Worm (Caenorhabditis elegans) whole organism, mixed stage, embryonic: ENCODE results near the gene sul-1.

Experiments
- M03D4.4 ChIP-seq: sonication (generic microtip); optimal IDR thresholded peaks from 2 replicates; lab custom pipeline; 2017; ENCODE audit warnings: mild to moderate bottlenecking, missing genetic modification characterization, missing compliant biosample characterization
- blmp-1 ChIP-seq: fragments of 150-350 bp; optimal IDR thresholded peaks from 2 replicates; lab custom pipeline; 2014; ENCODE audit warnings: missing biosample characterization, missing genetic modification characterization
- ceh-39 ChIP-seq: fragments of 150-350 bp; optimal IDR thresholded peaks from 2 replicates; lab custom pipeline; 2014; ENCODE audit warnings: missing biosample characterization, missing genetic modification characterization
- ceh-43 ChIP-seq: fragments of 200-800 bp; sonication (Bioruptor generic); optimal IDR thresholded peaks from 2 replicates; lab custom pipeline; 2018; ENCODE audit warnings: mild to moderate bottlenecking, missing genetic modification characterization, moderate library complexity, missing compliant biosample characterization
- ceh-83 ChIP-seq: fragments of 200-800 bp; sonication (Bioruptor generic); optimal IDR thresholded peaks from 2 replicates; lab custom pipeline; 2018; ENCODE audit warnings: mild to moderate bottlenecking, missing genetic modification characterization, missing compliant biosample characterization
- ces-1 ChIP-seq: fragments of 150-350 bp; optimal IDR thresholded peaks from 2 replicates; lab custom pipeline; 2014; ENCODE audit warnings: missing biosample characterization, missing genetic modification reagents, missing genetic modification characterization
- cnd-1 ChIP-seq: fragments of 200-800 bp; sonication (Bioruptor generic); optimal IDR thresholded peaks from 2 replicates; lab custom pipeline; 2018; ENCODE audit warnings: mild to moderate bottlenecking, missing genetic modification characterization, missing compliant biosample characterization
- drap-1 ChIP-seq: fragments of 200-800 bp; sonication (Bioruptor generic); optimal IDR thresholded peaks from 3 replicates; lab custom pipeline; 2018; ENCODE audit warnings: mild to moderate bottlenecking, missing genetic modification characterization, missing compliant biosample characterization
- elt-1 ChIP-seq: sonication (generic microtip); optimal IDR thresholded peaks from 2 replicates; lab custom pipeline; 2017; ENCODE audit warnings: missing genetic modification characterization, mild to moderate bottlenecking, missing compliant biosample characterization, antibody characterized with exemption, moderate library complexity, borderline replicate concordance; ENCODE audit not compliant: insufficient read depth
- elt-3 ChIP-seq: fragments of 150-350 bp; optimal IDR thresholded peaks from 2 replicates; lab custom pipeline; 2014; ENCODE audit warnings: missing biosample characterization, missing genetic modification characterization
- flh-1 ChIP-seq: fragments of 200-800 bp; sonication (Bioruptor generic); optimal IDR thresholded peaks from 2 replicates; lab custom pipeline; 2018; ENCODE audit warnings: mild to moderate bottlenecking, missing genetic modification characterization, moderate library complexity, missing compliant biosample characterization
- ham-2 ChIP-seq: fragments of 200-800 bp; sonication (Bioruptor generic); optimal IDR thresholded peaks from 2 replicates; lab custom pipeline; 2018; ENCODE audit warnings: mild to moderate bottlenecking, missing genetic modification characterization, missing compliant biosample characterization
- hlh-1 ChIP-seq: fragments of 150-350 bp; optimal IDR thresholded peaks from 2 replicates; lab custom pipeline; 2014; ENCODE audit warnings: missing biosample characterization, missing genetic modification reagents, missing genetic modification characterization
- lsy-2 ChIP-seq: fragments of 150-350 bp; optimal IDR thresholded peaks from 2 replicates; lab custom pipeline; 2014; ENCODE audit warnings: missing biosample characterization, missing genetic modification characterization
- mab-5 ChIP-seq: fragments of 150-350 bp; optimal IDR thresholded peaks from 2 replicates; lab custom pipeline; 2014; ENCODE audit warnings: missing biosample characterization, missing genetic modification characterization
- mep-1 ChIP-seq: fragments of 150-350 bp; optimal IDR thresholded peaks from 2 replicates; lab custom pipeline; 2017; ENCODE audit warnings: missing biosample characterization, missing genetic modification reagents, missing genetic modification characterization, inconsistent platforms
- nhr-12 ChIP-seq: fragments of 150-350 bp; optimal IDR thresholded peaks from 2 replicates; lab custom pipeline; 2014; ENCODE audit warnings: missing biosample characterization, missing genetic modification characterization
- nhr-237 ChIP-seq: fragments of 150-350 bp; optimal IDR thresholded peaks from 2 replicates; lab custom pipeline; 2014; ENCODE audit warnings: missing biosample characterization, missing genetic modification characterization
- nhr-28 ChIP-seq: fragments of 150-350 bp; optimal IDR thresholded peaks from 2 replicates; lab custom pipeline; 2014; ENCODE audit warnings: missing biosample characterization, missing genetic modification characterization
- pha-4 ChIP-seq: fragments of 150-350 bp; optimal IDR thresholded peaks from 2 replicates; lab custom pipeline; 2018; ENCODE audit warnings: missing biosample characterization, missing genetic modification reagents, missing genetic modification characterization
- sem-2 ChIP-seq: fragments of 200-800 bp; sonication (Bioruptor generic); optimal IDR thresholded peaks from 2 replicates; lab custom pipeline; 2018; ENCODE audit warnings: mild to moderate bottlenecking, missing genetic modification characterization, missing compliant biosample characterization
- sptf-1 ChIP-seq: sonication (generic microtip); optimal IDR thresholded peaks from 2 replicates; lab custom pipeline; 2017; ENCODE audit warnings: mild to moderate bottlenecking, missing genetic modification characterization, moderate library complexity, missing compliant biosample characterization
- tbx-8 ChIP-seq: fragments of 200-800 bp; sonication (Bioruptor generic); optimal IDR thresholded peaks from 2 replicates; lab custom pipeline; 2018; ENCODE audit warnings: mild to moderate bottlenecking, missing genetic modification characterization, moderate library complexity, missing compliant biosample characterization
- unc-120 ChIP-seq: sonication (generic microtip); optimal IDR thresholded peaks from 2 replicates; lab custom pipeline; 2017; ENCODE audit warnings: missing genetic modification characterization, missing compliant biosample characterization; ENCODE audit not compliant: poor library complexity, severe bottlenecking
- unc-39 ChIP-seq: fragments of 150-350 bp; optimal IDR thresholded peaks from 2 replicates; lab custom pipeline; 2014; ENCODE audit warnings: missing biosample characterization, missing genetic modification characterization
- unc-62 ChIP-seq: fragments of 150-350 bp; optimal IDR thresholded peaks from 2 replicates; lab custom pipeline; 2014; ENCODE audit warnings: missing biosample characterization, missing genetic modification reagents, missing genetic modification characterization
- zip-8 ChIP-seq: fragments of 150-350 bp; optimal IDR thresholded peaks from 2 replicates; lab custom pipeline; 2014; ENCODE audit warnings: missing biosample characterization, missing genetic modification characterization
- ztf-11 ChIP-seq: fragments of 150-350 bp; optimal IDR thresholded peaks from 2 replicates; lab custom pipeline; 2014; ENCODE audit warnings: missing biosample characterization, missing genetic modification characterization

Gene sul-1

DNA sequence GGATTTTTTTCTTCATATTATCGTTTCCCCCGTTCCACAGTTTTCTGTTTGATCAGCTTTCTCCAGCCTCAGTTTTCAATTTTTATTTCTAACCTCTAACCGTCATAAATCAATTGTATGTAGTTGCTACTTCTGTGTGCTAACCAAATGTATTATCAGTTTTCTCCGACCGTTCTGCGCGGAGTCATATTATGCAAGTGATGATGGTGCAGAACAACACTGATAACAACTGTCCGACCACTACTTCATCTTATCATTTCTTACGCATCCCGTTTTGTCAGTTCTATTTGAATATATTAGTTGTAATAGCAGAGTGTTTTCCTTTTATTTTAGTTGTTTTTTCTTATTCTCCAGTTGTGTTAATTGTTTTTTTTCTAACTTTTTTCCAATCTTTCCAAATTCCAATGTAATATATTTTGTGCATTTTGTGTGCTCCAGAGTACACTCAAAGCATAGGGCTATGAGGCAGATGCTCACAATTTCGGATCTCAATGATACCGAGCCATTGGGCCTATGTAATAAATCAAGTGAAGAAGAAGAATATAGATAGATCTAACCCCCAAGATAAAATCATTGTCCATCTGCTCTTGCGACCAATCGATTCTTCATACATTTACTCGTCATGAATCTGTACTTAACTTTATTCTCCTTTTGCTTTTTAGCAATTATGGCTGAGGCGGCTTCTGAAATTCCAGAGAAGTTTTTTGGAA, 13.8 kb downstream of the sul-1 start, which contains the start of gene lbp-3:
Gene lbp-3 (plus strand): TSS at position 589 of the 710 bp plus-strand sequence.
- no peak for TF ChIP-seq zip-8 (tag; lab: Kevin White, UChicago)
- TF ChIP-seq elt-3 (tag; lab: Kevin White, UChicago) = no peak
- TF ChIP-seq hlh-1 (tag; lab: Kevin White, UChicago) = no peak
- no peak for TF ChIP-seq unc-120 (tag; lab: Kevin White, UChicago)
- no peak for TF ChIP-seq sem-2 (GFP tag; lab: Kevin White, UChicago)
- no peak for TF ChIP-seq blmp-1 (tag; lab: Kevin White, UChicago)
- no peak for TF ChIP-seq drap-1
- TF ChIP-seq ceh-39 = no peak
- no peak for TF ChIP-seq ztf-11
- no peak for TF ChIP-seq ceh-83
- no peak for TF ChIP-seq nhr-28 (tag; lab: Kevin White, UChicago)
- no peak for TF ChIP-seq sptf-1
- TF ChIP-seq flh-1 (GFP tag; lab: Kevin White, UChicago) = no peak
- no peak for TF ChIP-seq nhr-12
- no peak for TF ChIP-seq mep-1 (tag; lab: Kevin White, UChicago)
- TF ChIP-seq unc-39 (tag; lab: Kevin White, UChicago) = no peak

DNA sequence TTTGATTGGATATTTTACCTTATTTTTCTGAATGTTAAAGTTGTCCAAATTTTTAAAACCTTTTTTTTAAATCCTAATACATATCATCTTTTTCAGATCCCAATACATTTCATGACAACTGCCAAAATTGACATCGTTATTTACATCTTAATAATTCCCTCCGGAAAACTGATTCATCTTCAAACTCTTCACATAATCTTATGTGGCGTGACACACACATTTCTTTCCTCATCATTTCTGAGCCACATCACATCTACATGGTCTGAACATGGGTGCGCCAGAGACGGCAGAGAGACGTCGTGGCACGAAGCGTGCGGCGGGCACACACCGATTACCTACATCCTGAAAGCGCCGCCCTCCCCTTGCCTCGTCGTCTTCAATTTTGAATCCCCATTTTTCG, 18.2 kb downstream of the sul-1 start, which contains the start of gene tba-9:
Gene tba-9 (plus strand): TSS at position 301 of the 400 bp plus-strand sequence.
- no peak for TF ChIP-seq nhr-12
- no peak for TF ChIP-seq mep-1 (tag; lab: Kevin White, UChicago)
- TF ChIP-seq M03D4.4 (tag; lab: Kevin White, UChicago) = no peak
- no peak for TF ChIP-seq drap-1
- TF ChIP-seq unc-120 (tag; lab: Kevin White, UChicago) = no peak
- TF ChIP-seq ztf-11 = no peak
- no peak for TF ChIP-seq elt-3 (tag; lab: Kevin White, UChicago)
- no peak for TF ChIP-seq nhr-237 (tag; lab: Kevin White, UChicago)
- no peak for TF ChIP-seq blmp-1 (tag; lab: Kevin White, UChicago)
- no peak for TF ChIP-seq sptf-1
- no peak for TF ChIP-seq elt-1
- TF ChIP-seq ham-2 = no peak
- TF ChIP-seq tbx-8 (GFP tag; lab: Kevin White, UChicago) = no peak
- no peak for TF ChIP-seq flh-1 (GFP tag; lab: Kevin White, UChicago)
- TF ChIP-seq zip-8 (tag; lab: Kevin White, UChicago) = no peak
- no peak for TF ChIP-seq cnd-1 (tag; lab: Kevin White, UChicago)
- TF ChIP-seq lsy-2 (tag; lab: Kevin White, UChicago) = no peak
- TF ChIP-seq ceh-43 (GFP tag; lab: Kevin White, UChicago) = no peak
- no peak for TF ChIP-seq nhr-28 (tag; lab: Kevin White, UChicago)

DNA sequence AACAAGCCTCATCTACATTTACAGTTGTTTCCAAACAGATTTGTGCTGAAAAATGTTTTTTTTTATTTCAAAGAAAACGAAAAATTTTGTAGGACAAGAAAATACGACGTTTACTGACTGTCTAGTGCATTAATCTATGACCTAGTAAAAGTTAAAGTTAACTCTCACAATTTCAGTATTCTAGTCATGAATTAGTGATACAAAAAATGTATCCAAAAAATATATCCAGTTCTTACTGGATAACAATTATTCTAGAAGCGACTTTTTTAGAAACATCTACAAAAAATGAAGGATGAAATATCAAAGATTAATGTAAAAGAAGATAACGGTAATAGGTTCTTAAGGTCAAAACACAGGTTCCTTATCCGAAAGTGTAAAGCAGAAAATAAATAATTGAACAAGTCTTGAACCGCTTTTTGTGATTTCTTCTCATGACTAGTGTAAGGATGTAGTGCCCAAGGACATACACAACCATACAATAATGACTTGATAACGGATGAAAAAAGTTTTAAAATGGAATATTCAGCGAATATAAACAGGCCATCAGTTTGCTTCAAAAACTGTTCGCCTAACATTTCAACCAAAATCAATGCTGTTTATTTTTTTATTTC, 20.1 kb downstream of the sul-1 start, which contains the start of gene pqn-37:
Gene pqn-37 (minus strand): TSS at position 51 of the 611 bp plus-strand sequence.
- TF ChIP-seq tbx-8 (GFP tag; lab: Kevin White, UChicago) (no peak), flh-1 (GFP tag; lab: Kevin White, UChicago) (no peak), ceh-43 (GFP tag; lab: Kevin White, UChicago) (no peak), ceh-39 (no peak), nhr-12 (no peak), sem-2 (GFP tag; lab: Kevin White, UChicago) (no peak), mab-5 (tag; lab: Kevin White, UChicago) (no peak), blmp-1 (tag; lab: Kevin White, UChicago) (no peak), zip-8 (tag; lab: Kevin White, UChicago) (no peak), mep-1 (tag; lab: Kevin White, UChicago) (no peak), pha-4 (tag; lab: Kevin White, UChicago) (no peak)

DNA sequence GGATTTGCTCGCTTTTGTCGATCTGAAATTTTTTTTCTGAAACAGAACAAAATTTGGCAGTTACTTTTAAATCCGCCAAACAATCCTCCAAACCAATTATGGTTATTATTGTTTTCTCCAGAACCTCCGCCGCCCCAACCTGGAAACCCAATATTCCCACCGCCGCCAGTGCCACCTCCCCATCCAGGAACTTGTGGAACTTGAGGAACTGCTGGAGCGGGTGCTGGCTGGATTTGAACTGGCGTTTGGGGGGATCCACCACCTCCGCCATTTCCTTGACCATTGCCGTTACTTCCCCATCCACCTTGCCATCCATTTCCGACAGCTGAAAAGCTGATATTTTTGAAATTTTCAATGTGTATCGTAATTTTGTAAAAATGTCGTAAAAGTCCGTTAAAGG, 22.9 kb downstream of the sul-1 start:
- TF ChIP-seq pha-4 (tag; lab: Kevin White, UChicago) (no peak), hlh-1 (tag; lab: Kevin White, UChicago) (no peak), unc-62 (GFP tag; lab: Kevin White, UChicago) (no peak), elt-3 (tag; lab: Kevin White, UChicago) (no peak), zip-8 (tag; lab: Kevin White, UChicago) (no peak), nhr-12 (no peak), ces-1 (no peak), sem-2 (GFP tag; lab: Kevin White, UChicago) (no peak), nhr-28 (tag; lab: Kevin White, UChicago) (no peak), blmp-1 (tag; lab: Kevin White, UChicago) (no peak)
- TF ChIP-seq, all 35 proteins: peak for 0
